Worm (Caenorhabditis elegans) whole organism, midembryonic: ENCODE results near the gene fbxc-29.

Experiments
- T22C8.4 ChIP-seq: fragments of 200-800 bp; sonication (Bioruptor generic); IDR thresholded peaks from 2 replicates; pipeline ENCODE4 v1.3.6; 2022; ENCODE audit warnings: missing genetic modification characterization, missing compliant biosample characterization
- cog-1 ChIP-seq: sonication (generic microtip); optimal IDR thresholded peaks from 2 replicates; lab custom pipeline; 2016; ENCODE audit warnings: missing genetic modification characterization, missing compliant biosample characterization
- flt-1 ChIP-seq: fragments of 200-800 bp; sonication (Bioruptor generic); IDR thresholded peaks from 2 replicates; pipeline ENCODE4 v1.3.6; 2022; ENCODE audit warnings: missing genetic modification characterization, missing compliant biosample characterization
- klf-2 ChIP-seq: fragments of 200-800 bp; sonication (Bioruptor generic); conservative IDR thresholded peaks from 2 replicates; pipeline ENCODE4 v1.3.6; 2022; ENCODE audit warnings: missing genetic modification reagents, missing genetic modification characterization, missing compliant biosample characterization
- med-1 ChIP-seq: sonication (generic microtip); optimal IDR thresholded peaks from 2 replicates; lab custom pipeline; 2017; ENCODE audit warnings: missing genetic modification characterization, mild to moderate bottlenecking, missing compliant biosample characterization, antibody characterized with exemption, missing genetic modification reagents; ENCODE audit not compliant: insufficient read depth
- tab-1 ChIP-seq: fragments of 200-800 bp; sonication (Bioruptor generic); IDR thresholded peaks from 2 replicates; pipeline ENCODE4 v1.3.6; 2022; ENCODE audit warnings: missing genetic modification characterization, missing compliant biosample characterization
- ztf-23 ChIP-seq: fragments of 200-800 bp; sonication (Bioruptor generic); IDR thresholded peaks from 2 replicates; pipeline ENCODE4 v1.3.6; 2022; ENCODE audit warnings: missing genetic modification reagents, missing genetic modification characterization, missing compliant biosample characterization

DNA sequence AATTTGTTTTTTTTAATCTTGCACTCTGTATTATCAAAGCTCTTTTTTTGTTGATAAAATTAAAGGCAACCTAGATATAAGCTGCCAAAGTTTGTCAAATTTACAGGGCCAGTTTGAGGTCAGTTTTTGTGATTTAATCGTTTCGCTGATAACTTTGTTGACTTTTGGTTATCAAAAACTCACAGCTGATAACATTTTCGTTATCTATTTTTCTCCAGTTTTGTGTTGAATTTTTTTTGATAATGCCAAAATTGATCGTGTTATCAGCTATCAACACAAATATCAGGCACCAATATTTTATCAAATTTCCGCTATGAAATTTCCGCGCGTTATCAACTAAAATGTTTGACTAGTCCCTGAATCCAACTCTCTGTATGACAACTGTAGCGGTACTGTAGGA, 674 bp upstream of the fbxc-29 start:
- TF ChIP-seq med-1 (GFP tag; lab: Kevin White, UChicago) (no peak), ztf-23 (GFP tag; lab: Robert Waterston, UW) (no peak), klf-2 (GFP tag; lab: Robert Waterston, UW) (no peak), flt-1 (GFP tag; lab: Robert Waterston, UW) (no peak), T22C8.4 (GFP tag; lab: Robert Waterston, UW) (no peak), cog-1 (tag; lab: Kevin White, UChicago) (no peak), tab-1 (GFP tag; lab: Robert Waterston, UW) (no peak)
